Worm (Caenorhabditis elegans): Measurements from ENCODE around the gene T11F9.21.
"Not testable (repeated sequence)": the region's sequence is repeated elsewhere in the genome, so short reads cannot be mapped to it uniquely, and the experiment has no call there.

T11F9.21 gene

ce11 chrV:11479406-11479805 is 13.2 kb upstream of the T11F9.21 start, which contains the start of gene T11F9.22:
Gene T11F9.22 (plus strand): TSS chrV:11479706.
- TF ChIP-seq Y79H2A.3 (GFP tag; conservative IDR thresholded peaks at IDR 0.05), result no peak
- no peak for TF ChIP-seq F49E8.2 (tag; optimal IDR thresholded peaks at IDR 0.05; ENCODE audit: insufficient read depth)
- no peak for TF ChIP-seq ceh-27 (GFP tag; optimal IDR thresholded peaks at IDR 0.05)
- TF ChIP-seq lag-1 (GFP tag; IDR thresholded peaks at IDR 0.05), result no peak
- no peak for TF ChIP-seq aptf-3 (GFP tag; IDR thresholded peaks at IDR 0.05)
- TF ChIP-seq dox-1 (GFP tag; IDR thresholded peaks at IDR 0.05), result no peak
- no peak for TF ChIP-seq dpl-1 (GFP tag; optimal IDR thresholded peaks at IDR 0.05)
- TF ChIP-seq lin-54 (GFP tag; optimal IDR thresholded peaks at IDR 0.05), result no peak
- TF ChIP-seq dpff-1 (tag; optimal IDR thresholded peaks at IDR 0.05), result no peak
- no peak for TF ChIP-seq somi-1 (GFP tag; optimal IDR thresholded peaks at IDR 0.05)
- TF ChIP-seq nhr-90 (tag; optimal IDR thresholded peaks at IDR 0.05), result no peak

ce11 chrV:11480734-11481133 is 11.8 kb upstream of the T11F9.21 start, which contains the start of gene T11F9.14:
Gene T11F9.14 (minus strand): TSS chrV:11480834.
- TF ChIP-seq nhr-120 (GFP tag; IDR thresholded peaks at IDR 0.05); ztf-25 (GFP tag; IDR thresholded peaks at IDR 0.05); lir-1 (GFP tag; conservative IDR thresholded peaks at IDR 0.05): not testable (repeated sequence)

ce11 chrV:11483580-11484092 is 8.9 kb upstream of the T11F9.21 start, which contains the start of gene col-157:
Gene col-157 (plus strand): TSS chrV:11484042.
- TF ChIP-seq F33H1.4 (GFP tag; IDR thresholded peaks at IDR 0.05), result peak; percentile 68
- peak; percentile 33; the same call in 1 of the 2 replicates for TF ChIP-seq madf-6 (GFP tag; IDR thresholded peaks at IDR 0.05)
- peak; percentile 62 for TF ChIP-seq lsl-1 (GFP tag; optimal IDR thresholded peaks at IDR 0.05)

ce11 chrV:11484404-11484803 is 8.2 kb upstream of the T11F9.21 start:
- no peak for TF ChIP-seq attf-3 (GFP tag; conservative IDR thresholded peaks at IDR 0.05)
- TF ChIP-seq snpc-1.3 (tag; optimal IDR thresholded peaks at IDR 0.05; ENCODE audit: insufficient read depth), result no peak
- no peak for TF ChIP-seq F52B5.7 (tag; optimal IDR thresholded peaks at IDR 0.05)
- TF ChIP-seq sdz-38 (tag; optimal IDR thresholded peaks at IDR 0.05), result no peak
- TF ChIP-seq lir-1 (GFP tag; conservative IDR thresholded peaks at IDR 0.05), result no peak
- no peak for TF ChIP-seq ceh-79 (tag; optimal IDR thresholded peaks at IDR 0.05)
- no peak for TF ChIP-seq F37B4.10 (GFP tag; IDR thresholded peaks at IDR 0.05)
- TF ChIP-seq F10E7.11 (tag; optimal IDR thresholded peaks at IDR 0.05), result no peak
- TF ChIP-seq lin-26 (GFP tag; IDR thresholded peaks at IDR 0.05), result no peak
- no peak for TF ChIP-seq ztf-26 (tag; optimal IDR thresholded peaks at IDR 0.05)
- no peak for TF ChIP-seq T26A5.8 (tag; optimal IDR thresholded peaks at IDR 0.05)
- no peak for TF ChIP-seq aptf-3 (GFP tag; IDR thresholded peaks at IDR 0.05)
- TF ChIP-seq ceh-40 (GFP tag; IDR thresholded peaks at IDR 0.05), result no peak
- TF ChIP-seq dpl-1 (GFP tag; optimal IDR thresholded peaks at IDR 0.05), result no peak
- TF ChIP-seq hmg-20 (GFP tag; IDR thresholded peaks at IDR 0.05), result 0 out of 2 replicates have a peak, but pooled peaks have one; percentile 6
- no peak for TF ChIP-seq hlh-12 (tag; optimal IDR thresholded peaks at IDR 0.05)
- no peak for TF ChIP-seq Y53F4B.3 (GFP tag; IDR thresholded peaks at IDR 0.05)
- no peak for TF ChIP-seq bed-2 (GFP tag; IDR thresholded peaks at IDR 0.05)
- TF ChIP-seq egrh-3 (GFP tag; IDR thresholded peaks at IDR 0.05), result peak; percentile 62; the same call in 1 of the 2 replicates
- TF ChIP-seq gei-17 (GFP tag; optimal IDR thresholded peaks at IDR 0.05), result no peak
- TF ChIP-seq die-1 (tag; optimal IDR thresholded peaks at IDR 0.05), result no peak
- TF ChIP-seq zfh-2 (GFP tag; conservative IDR thresholded peaks at IDR 0.05), result peak; percentile 65
